Worm (Caenorhabditis elegans): ENCODE results near the gene Y39E4B.11.

ce11 chrIII:13187090-13187489 lies 17.7 kb upstream of the Y39E4B.11 start, which contains the start of gene gly-5:
- TF ChIP-seq lin-15B (tag; optimal IDR thresholded peaks at IDR 0.05) (no peak), R02D3.7 (tag; optimal IDR thresholded peaks at IDR 0.05) (no peak), ceh-44 (GFP tag; IDR thresholded peaks at IDR 0.05) (no peak), egl-27 (tag; optimal IDR thresholded peaks at IDR 0.05) (no peak), daf-19 (GFP tag; conservative IDR thresholded peaks at IDR 0.05) (no peak), nhr-41 (GFP tag; IDR thresholded peaks at IDR 0.05) (no peak), snpc-4 (tag; optimal IDR thresholded peaks at IDR 0.05) (no peak), lin-1 (GFP tag; IDR thresholded peaks at IDR 0.05) (no peak), lsy-2 (tag; optimal IDR thresholded peaks at IDR 0.05) (no peak), ztf-11 (tag; optimal IDR thresholded peaks at IDR 0.05) (no peak), hif-1 (tag; optimal IDR thresholded peaks at IDR 0.05) (no peak), lim-7 (GFP tag; IDR thresholded peaks at IDR 0.05) (no peak), ctbp-1 (GFP tag; IDR thresholded peaks at IDR 0.05) (no peak), lir-3 (tag; optimal IDR thresholded peaks at IDR 0.05) (no peak)

Data from whole organism, L4 larva.